Fruit fly (Drosophila melanogaster): ENCODE data around the gene dos.

Gene dos

dm6 chr3L:2566029-2566428, 23.2 kb upstream of the dos start:
- TF ChIP-seq pan (optimal IDR thresholded peaks at IDR 0.05), result no peak
- TF ChIP-seq EcR (GFP tag; optimal IDR thresholded peaks at IDR 0.05), result no peak
- no peak for TF ChIP-seq CG8478 (optimal IDR thresholded peaks at IDR 0.05)
- no peak for TF ChIP-seq psq (optimal IDR thresholded peaks at IDR 0.05)
- TF ChIP-seq usp (GFP tag; optimal IDR thresholded peaks at IDR 0.05), result no peak
- no peak for TF ChIP-seq Dll (optimal IDR thresholded peaks at IDR 0.05)

dm6 chr3L:2567050-2567609, 22.1 kb upstream of the dos start:
- TF ChIP-seq usp (GFP tag; optimal IDR thresholded peaks at IDR 0.05), result no peak
- no peak for TF ChIP-seq psq (optimal IDR thresholded peaks at IDR 0.05)
- TF ChIP-seq Dll (optimal IDR thresholded peaks at IDR 0.05), result no peak
- TF ChIP-seq EcR (GFP tag; optimal IDR thresholded peaks at IDR 0.05), result no peak
- TF ChIP-seq CG8478 (optimal IDR thresholded peaks at IDR 0.05), result no peak
- no peak for TF ChIP-seq pan (optimal IDR thresholded peaks at IDR 0.05)

- peak in 1 of 2 experiments; percentile 80 for TF ChIP-seq EcR (GFP tag; optimal IDR thresholded peaks at IDR 0.05)
- TF ChIP-seq psq (optimal IDR thresholded peaks at IDR 0.05), result no peak
Observed at dm6 chr3L:2568274-2568673, 20.9 kb upstream of the dos start.

- no peak for TF ChIP-seq pan (optimal IDR thresholded peaks at IDR 0.05)
- TF ChIP-seq CG8478 (optimal IDR thresholded peaks at IDR 0.05), result no peak
- TF ChIP-seq usp (GFP tag; optimal IDR thresholded peaks at IDR 0.05), result no peak
- TF ChIP-seq psq (optimal IDR thresholded peaks at IDR 0.05), result no peak
- no peak for TF ChIP-seq Dll (optimal IDR thresholded peaks at IDR 0.05)
- TF ChIP-seq EcR (GFP tag; optimal IDR thresholded peaks at IDR 0.05), result no peak
Observed at dm6 chr3L:2570269-2570723, 18.9 kb upstream of the dos start.

- TF ChIP-seq usp (GFP tag; optimal IDR thresholded peaks at IDR 0.05), result no peak
- no peak for TF ChIP-seq Dll (optimal IDR thresholded peaks at IDR 0.05)
- TF ChIP-seq EcR (GFP tag; optimal IDR thresholded peaks at IDR 0.05), result no peak
- no peak for TF ChIP-seq psq (optimal IDR thresholded peaks at IDR 0.05)
- TF ChIP-seq pan (optimal IDR thresholded peaks at IDR 0.05), result no peak
- no peak for TF ChIP-seq CG8478 (optimal IDR thresholded peaks at IDR 0.05)
Observed at dm6 chr3L:2571975-2572374, 17.2 kb upstream of the dos start.

dm6 chr3L:2572907-2573591, 16.2 kb upstream of the dos start:
- TF ChIP-seq psq (optimal IDR thresholded peaks at IDR 0.05) (no peak), pan (optimal IDR thresholded peaks at IDR 0.05) (no peak), Dll (optimal IDR thresholded peaks at IDR 0.05) (no peak), CG8478 (optimal IDR thresholded peaks at IDR 0.05) (no peak), EcR (GFP tag; optimal IDR thresholded peaks at IDR 0.05) (no peak), usp (GFP tag; optimal IDR thresholded peaks at IDR 0.05) (no peak)

- TF ChIP-seq Dll (optimal IDR thresholded peaks at IDR 0.05) (no peak), psq (optimal IDR thresholded peaks at IDR 0.05) (no peak), CG8478 (optimal IDR thresholded peaks at IDR 0.05) (no peak), usp (GFP tag; optimal IDR thresholded peaks at IDR 0.05) (no peak), EcR (GFP tag; optimal IDR thresholded peaks at IDR 0.05) (no peak), pan (optimal IDR thresholded peaks at IDR 0.05) (no peak)
Observed at dm6 chr3L:2574716-2575115, 14.5 kb upstream of the dos start.

- TF ChIP-seq psq (optimal IDR thresholded peaks at IDR 0.05) (no peak), usp (GFP tag; optimal IDR thresholded peaks at IDR 0.05) (no peak), EcR (GFP tag; optimal IDR thresholded peaks at IDR 0.05) (no peak), Dll (optimal IDR thresholded peaks at IDR 0.05) (no peak), CG8478 (optimal IDR thresholded peaks at IDR 0.05) (no peak), pan (optimal IDR thresholded peaks at IDR 0.05) (no peak)
Observed at dm6 chr3L:2575240-2575639, 14.0 kb upstream of the dos start.

dm6 chr3L:2577096-2577831, 11.9 kb upstream of the dos start:
- TF ChIP-seq usp (GFP tag; optimal IDR thresholded peaks at IDR 0.05), result no peak
- no peak for TF ChIP-seq CG8478 (optimal IDR thresholded peaks at IDR 0.05)
- TF ChIP-seq Dll (optimal IDR thresholded peaks at IDR 0.05), result no peak
- TF ChIP-seq pan (optimal IDR thresholded peaks at IDR 0.05), result no peak
- TF ChIP-seq EcR (GFP tag; optimal IDR thresholded peaks at IDR 0.05), result no peak
- no peak for TF ChIP-seq psq (optimal IDR thresholded peaks at IDR 0.05)

- TF ChIP-seq psq (optimal IDR thresholded peaks at IDR 0.05), result no peak
- TF ChIP-seq Dll (optimal IDR thresholded peaks at IDR 0.05), result no peak
- TF ChIP-seq pan (optimal IDR thresholded peaks at IDR 0.05), result no peak
- no peak for TF ChIP-seq EcR (GFP tag; optimal IDR thresholded peaks at IDR 0.05)
- no peak for TF ChIP-seq CG8478 (optimal IDR thresholded peaks at IDR 0.05)
- no peak for TF ChIP-seq usp (GFP tag; optimal IDR thresholded peaks at IDR 0.05)
Observed at dm6 chr3L:2578315-2578714, 10.9 kb upstream of the dos start.

- no peak for TF ChIP-seq EcR (GFP tag; optimal IDR thresholded peaks at IDR 0.05)
- TF ChIP-seq usp (GFP tag; optimal IDR thresholded peaks at IDR 0.05), result no peak
- TF ChIP-seq CG8478 (optimal IDR thresholded peaks at IDR 0.05), result no peak
- TF ChIP-seq psq (optimal IDR thresholded peaks at IDR 0.05), result no peak
- no peak for TF ChIP-seq pan (optimal IDR thresholded peaks at IDR 0.05)
- TF ChIP-seq Dll (optimal IDR thresholded peaks at IDR 0.05), result no peak
Observed at dm6 chr3L:2578737-2579136, 10.5 kb upstream of the dos start.

- no peak for TF ChIP-seq Dll (optimal IDR thresholded peaks at IDR 0.05)
- TF ChIP-seq pan (optimal IDR thresholded peaks at IDR 0.05), result no peak
- no peak for TF ChIP-seq CG8478 (optimal IDR thresholded peaks at IDR 0.05)
- TF ChIP-seq usp (GFP tag; optimal IDR thresholded peaks at IDR 0.05), result no peak
- peak; percentile 40 to 81 for TF ChIP-seq EcR (GFP tag; optimal IDR thresholded peaks at IDR 0.05)
- no peak for TF ChIP-seq psq (optimal IDR thresholded peaks at IDR 0.05)
Observed at dm6 chr3L:2579557-2580224, 9.5 kb upstream of the dos start.
